Worm (Caenorhabditis elegans): ENCODE results near the gene F54H5.2.

DNA sequence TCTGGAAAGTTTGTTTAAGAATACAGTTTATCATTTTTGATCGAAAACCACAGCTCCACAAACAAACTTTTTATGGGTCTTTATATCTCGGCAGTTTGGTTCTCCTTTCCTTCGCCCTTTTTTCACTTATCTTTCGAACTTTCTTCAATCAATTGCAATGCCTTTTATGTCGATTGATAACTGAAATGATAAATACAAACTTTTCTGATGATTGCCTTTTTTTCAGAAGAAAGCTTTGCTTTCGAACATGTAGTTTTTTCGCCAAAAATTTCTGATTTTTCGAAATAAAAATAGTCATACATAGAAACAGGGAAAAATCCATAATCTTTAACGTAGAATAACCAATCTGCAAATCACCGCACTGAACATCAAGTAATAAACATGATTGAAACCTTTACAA, 33.9 kb downstream of the F54H5.2 start, which contains the start of gene T19D12.2:
- TF ChIP-seq him-1 (tag; optimal IDR thresholded peaks at IDR 0.05) = no peak
- TF ChIP-seq W03F9.2 (tag; optimal IDR thresholded peaks at IDR 0.05) = no peak
- TF ChIP-seq dao-5 (tag; optimal IDR thresholded peaks at IDR 0.05) = no peak
